Fruit fly (Drosophila melanogaster) S2 (cell line): ENCODE results near the gene CG42870.

ENCODE experiments used
- CG8478 ChIP-seq: fragments of >200 bp; optimal IDR thresholded peaks from 2 replicates; lab custom pipeline; 2018
- CTCF ChIP-seq, 2 experiments: fragments of >200 bp; optimal IDR thresholded peaks; 2 replicates each; lab custom pipeline; 2018

Gene CG42870

dm6 chr3R:21737264-21737663 lies at the start of gene CG42870:
TSS of gene CG42870 (minus strand) at chr3R:21737364.
- TF ChIP-seq CTCF (optimal IDR thresholded peaks at IDR 0.05; lab: Kevin White, UChicago) (no peak), CG8478 (lab: Kevin White, UChicago) (no peak)

- TF ChIP-seq CG8478 (lab: Kevin White, UChicago): no peak
- TF ChIP-seq CTCF (optimal IDR thresholded peaks at IDR 0.05; lab: Kevin White, UChicago): no peak
Observed at dm6 chr3R:21782295-21782922, 45.2 kb upstream of the CG42870 start, which contains the start of gene tsl. TSS of gene tsl (minus strand) at chr3R:21782536.

- no peak for TF ChIP-seq CG8478 (lab: Kevin White, UChicago)
- no peak for TF ChIP-seq CTCF (optimal IDR thresholded peaks at IDR 0.05; lab: Kevin White, UChicago)
Observed at dm6 chr3R:21781448-21781847, 44.3 kb upstream of the CG42870 start.

dm6 chr3R:21780086-21780485 lies 42.9 kb upstream of the CG42870 start:
- TF ChIP-seq CG8478 (lab: Kevin White, UChicago): no peak
- no peak for TF ChIP-seq CTCF (optimal IDR thresholded peaks at IDR 0.05; lab: Kevin White, UChicago)

dm6 chr3R:21777660-21778059 lies 40.5 kb upstream of the CG42870 start, which contains the start of gene Polr1H:
TSS of gene Polr1H (minus strand) at chr3R:21777847.
- TF ChIP-seq CG8478 (lab: Kevin White, UChicago) (no peak), CTCF (optimal IDR thresholded peaks at IDR 0.05; lab: Kevin White, UChicago) (peak in 1 of 2 experiments; percentile 41)

- no peak for TF ChIP-seq CG8478 (lab: Kevin White, UChicago)
- no peak for TF ChIP-seq CTCF (optimal IDR thresholded peaks at IDR 0.05; lab: Kevin White, UChicago)
Observed at dm6 chr3R:21775766-21776165, 38.6 kb upstream of the CG42870 start, which contains the start of the genes GABA-B-R2 and CG6800. TSS of gene GABA-B-R2 (minus strand) at chr3R:21775840. TSS of gene CG6800 (plus strand) at chr3R:21776138.

- TF ChIP-seq CG8478 (lab: Kevin White, UChicago) (no peak), CTCF (optimal IDR thresholded peaks at IDR 0.05; lab: Kevin White, UChicago) (no peak)
Observed at dm6 chr3R:21769218-21769617, 32.1 kb upstream of the CG42870 start, which contains the start of gene Burs. TSS of gene Burs (plus strand) at chr3R:21769518.

- TF ChIP-seq CG8478 (lab: Kevin White, UChicago): no peak
- TF ChIP-seq CTCF (optimal IDR thresholded peaks at IDR 0.05; lab: Kevin White, UChicago): no peak
Observed at dm6 chr3R:21758145-21758856, 21.1 kb upstream of the CG42870 start, which contains the start of gene CG42335. TSS of gene CG42335 (plus strand) at chr3R:21758764.

dm6 chr3R:21757550-21757949 lies 20.4 kb upstream of the CG42870 start:
- TF ChIP-seq CG8478 (lab: Kevin White, UChicago): no peak
- no peak for TF ChIP-seq CTCF (optimal IDR thresholded peaks at IDR 0.05; lab: Kevin White, UChicago)

dm6 chr3R:21753974-21754373 lies 16.8 kb upstream of the CG42870 start, which contains the start of gene CG31198:
TSS of gene CG31198 (plus strand) at chr3R:21754324.
- TF ChIP-seq CTCF (optimal IDR thresholded peaks at IDR 0.05; lab: Kevin White, UChicago) (no peak), CG8478 (lab: Kevin White, UChicago) (no peak)

- TF ChIP-seq CTCF (optimal IDR thresholded peaks at IDR 0.05; lab: Kevin White, UChicago): no peak
- TF ChIP-seq CG8478 (lab: Kevin White, UChicago): no peak
Observed at dm6 chr3R:21753099-21753498, 15.9 kb upstream of the CG42870 start.

- TF ChIP-seq CG8478 (lab: Kevin White, UChicago) (no peak), CTCF (optimal IDR thresholded peaks at IDR 0.05; lab: Kevin White, UChicago) (no peak)
Observed at dm6 chr3R:21748954-21749920, 12.1 kb upstream of the CG42870 start, which contains the start of gene CG31233. TSS of gene CG31233 (plus strand) at chr3R:21749853.

dm6 chr3R:21745887-21746286 lies 8.7 kb upstream of the CG42870 start:
- TF ChIP-seq CG8478 (lab: Kevin White, UChicago): no peak
- TF ChIP-seq CTCF (optimal IDR thresholded peaks at IDR 0.05; lab: Kevin White, UChicago): no peak

- TF ChIP-seq CTCF (optimal IDR thresholded peaks at IDR 0.05; lab: Kevin White, UChicago) (no peak), CG8478 (lab: Kevin White, UChicago) (no peak)
Observed at dm6 chr3R:21744988-21745387, 7.8 kb upstream of the CG42870 start, which contains the start of gene CG31343. TSS of gene CG31343 (plus strand) at chr3R:21745266.
